Fruit fly (Drosophila melanogaster): ENCODE results near the gene Ku80.

Ku80 gene

dm6 chr2L:15742976-15743375 lies 28.0 kb downstream of the Ku80 start:
- TF ChIP-seq Ets98B (GFP tag; IDR thresholded peaks at IDR 0.05) (no peak), Pif1B (GFP tag; optimal IDR thresholded peaks at IDR 0.05) (no peak), fd96Ca (GFP tag; IDR thresholded peaks at IDR 0.05) (no peak), CG15710 (tag; optimal IDR thresholded peaks at IDR 0.05) (no peak), CG8159 (tag; optimal IDR thresholded peaks at IDR 0.05) (no peak)

- TF ChIP-seq Pif1A (GFP tag; optimal IDR thresholded peaks at IDR 0.05) (no peak), CG34367 (tag; optimal IDR thresholded peaks at IDR 0.05) (no peak), CG10348 (GFP tag; IDR thresholded peaks at IDR 0.05) (no peak), CG4496 (GFP tag; IDR thresholded peaks at IDR 0.05) (no peak), D1 (tag; optimal IDR thresholded peaks at IDR 0.05) (no peak), CG12605 (GFP tag; IDR thresholded peaks at IDR 0.05) (no peak)
Observed at dm6 chr2L:15741418-15741817, 29.5 kb downstream of the Ku80 start.

dm6 chr2L:15740918-15741317 lies 30.0 kb downstream of the Ku80 start:
- TF ChIP-seq fd96Ca (GFP tag; IDR thresholded peaks at IDR 0.05) (no peak), Pif1B (GFP tag; optimal IDR thresholded peaks at IDR 0.05) (no peak), Pif1A (GFP tag; optimal IDR thresholded peaks at IDR 0.05) (no peak), CG12605 (GFP tag; IDR thresholded peaks at IDR 0.05) (no peak), Snoo (tag; optimal IDR thresholded peaks at IDR 0.05) (no peak), CG9948 (tag; optimal IDR thresholded peaks at IDR 0.05) (no peak), CG34367 (tag; optimal IDR thresholded peaks at IDR 0.05) (no peak), rn (GFP tag; IDR thresholded peaks at IDR 0.05) (no peak), D1 (tag; optimal IDR thresholded peaks at IDR 0.05) (no peak), Ets98B (GFP tag; IDR thresholded peaks at IDR 0.05) (no peak), CG14655 (GFP tag; optimal IDR thresholded peaks at IDR 0.05) (no peak), CG17806 (tag; optimal IDR thresholded peaks at IDR 0.05) (no peak)

DNA sequence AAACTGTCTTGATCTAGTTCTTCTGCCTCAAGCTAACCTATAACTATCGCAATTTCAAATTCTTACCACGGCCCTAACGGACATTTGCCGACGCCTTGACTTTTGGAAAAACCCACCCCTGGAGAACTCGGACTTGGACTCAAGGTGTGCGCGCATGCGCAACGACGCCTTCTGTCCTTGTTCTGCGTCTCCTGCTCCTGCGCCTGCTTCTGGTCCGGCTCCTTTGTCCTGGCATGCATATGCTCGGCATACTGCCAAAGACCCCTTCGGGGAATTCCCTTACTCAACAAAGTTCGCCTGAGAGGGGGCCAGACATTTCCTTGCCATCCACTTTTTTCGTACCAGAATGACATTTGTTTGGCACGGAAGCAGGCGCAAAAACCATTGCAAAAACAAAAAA lies 35.0 kb downstream of the Ku80 start:
- TF ChIP-seq CG12605 (GFP tag; IDR thresholded peaks at IDR 0.05) (no peak), CG17806 (tag; optimal IDR thresholded peaks at IDR 0.05) (no peak), CG10348 (GFP tag; IDR thresholded peaks at IDR 0.05) (0 out of 2 replicates have a peak, but pooled peaks have one; percentile 14), Snoo (tag; optimal IDR thresholded peaks at IDR 0.05) (no peak), fd96Ca (GFP tag; IDR thresholded peaks at IDR 0.05) (no peak)

dm6 chr2L:15731687-15732086 lies 39.3 kb downstream of the Ku80 start:
- no peak for TF ChIP-seq CG14655 (GFP tag; optimal IDR thresholded peaks at IDR 0.05)
- no peak for TF ChIP-seq D1 (tag; optimal IDR thresholded peaks at IDR 0.05)
- TF ChIP-seq CG12605 (GFP tag; IDR thresholded peaks at IDR 0.05): no peak
- no peak for TF ChIP-seq Pif1B (GFP tag; optimal IDR thresholded peaks at IDR 0.05)
- TF ChIP-seq CG4496 (GFP tag; IDR thresholded peaks at IDR 0.05): no peak
- TF ChIP-seq CG13204 (GFP tag; optimal IDR thresholded peaks at IDR 0.05): no peak
- TF ChIP-seq Pif1A (GFP tag; optimal IDR thresholded peaks at IDR 0.05): no peak
- TF ChIP-seq CG8301 (tag; optimal IDR thresholded peaks at IDR 0.05): no peak
- no peak for TF ChIP-seq gl (tag; optimal IDR thresholded peaks at IDR 0.05)
- TF ChIP-seq EcR (GFP tag; optimal IDR thresholded peaks at IDR 0.05): no peak
- no peak for TF ChIP-seq CG34367 (tag; optimal IDR thresholded peaks at IDR 0.05)
- no peak for TF ChIP-seq CG9948 (tag; optimal IDR thresholded peaks at IDR 0.05)
- TF ChIP-seq CG32121 (GFP tag; IDR thresholded peaks at IDR 0.05): no peak
- no peak for TF ChIP-seq CG8159 (tag; optimal IDR thresholded peaks at IDR 0.05)
- TF ChIP-seq rn (GFP tag; IDR thresholded peaks at IDR 0.05): no peak
- TF ChIP-seq CG17806 (tag; optimal IDR thresholded peaks at IDR 0.05): no peak
- no peak for TF ChIP-seq fd96Ca (GFP tag; IDR thresholded peaks at IDR 0.05)
- TF ChIP-seq Ets98B (GFP tag; IDR thresholded peaks at IDR 0.05): no peak
